Worm (Caenorhabditis elegans) whole organism, late embryonic: Measurements from ENCODE around the gene Y22D7AL.10.

Experiments
- C38D4.7 ChIP-seq: fragments of 200-800 bp; sonication (Bioruptor generic); optimal IDR thresholded peaks from 2 replicates; lab custom pipeline; 2018; ENCODE audit warnings: mild to moderate bottlenecking, missing genetic modification characterization, moderate library complexity, missing compliant biosample characterization
- F13H6.1 ChIP-seq: sonication (generic microtip); optimal IDR thresholded peaks from 2 replicates; lab custom pipeline; 2016; ENCODE audit warnings: missing genetic modification characterization, missing compliant biosample characterization
- K02D7.2 ChIP-seq: sonication (generic microtip); optimal IDR thresholded peaks from 2 replicates; lab custom pipeline; 2017; ENCODE audit warnings: mild to moderate bottlenecking, missing genetic modification characterization, missing compliant biosample characterization
- T23F11.4 ChIP-seq: fragments of 200-800 bp; sonication (Bioruptor generic); optimal IDR thresholded peaks from 2 replicates; lab custom pipeline; 2018; ENCODE audit warnings: mild to moderate bottlenecking, missing genetic modification characterization, missing compliant biosample characterization
- Y22D7AL.16 ChIP-seq: sonication (generic microtip); optimal IDR thresholded peaks from 2 replicates; lab custom pipeline; 2016; ENCODE audit warnings: missing genetic modification characterization, missing compliant biosample characterization
- ahr-1 ChIP-seq: sonication (generic microtip); optimal IDR thresholded peaks from 2 replicates; lab custom pipeline; 2016; ENCODE audit warnings: missing genetic modification characterization, missing compliant biosample characterization
- ceh-14 ChIP-seq: sonication (generic microtip); optimal IDR thresholded peaks from 2 replicates; lab custom pipeline; 2016; ENCODE audit warnings: missing genotype, missing genetic modification characterization, missing compliant biosample characterization
- ceh-2 ChIP-seq: sonication (generic microtip); optimal IDR thresholded peaks from 2 replicates; lab custom pipeline; 2016; ENCODE audit warnings: missing genotype, missing genetic modification characterization, missing compliant biosample characterization
- ceh-22 ChIP-seq: sonication (generic microtip); optimal IDR thresholded peaks from 2 replicates; lab custom pipeline; 2017; ENCODE audit warnings: missing biosample characterization, missing genetic modification characterization
- ceh-30 ChIP-seq: fragments of 150-350 bp; optimal IDR thresholded peaks from 2 replicates; lab custom pipeline; 2014; ENCODE audit warnings: missing biosample characterization, missing genetic modification characterization
- ceh-34 ChIP-seq: sonication (generic microtip); optimal IDR thresholded peaks from 2 replicates; lab custom pipeline; 2016; ENCODE audit warnings: mild to moderate bottlenecking, missing genetic modification characterization, missing compliant biosample characterization
- ceh-48 ChIP-seq: sonication (generic microtip); optimal IDR thresholded peaks from 2 replicates; lab custom pipeline; 2016; ENCODE audit warnings: missing genetic modification characterization, inconsistent platforms, missing compliant biosample characterization
- dmd-4 ChIP-seq: sonication (generic microtip); optimal IDR thresholded peaks from 2 replicates; lab custom pipeline; 2016; ENCODE audit warnings: borderline replicate concordance, missing genetic modification characterization, missing compliant biosample characterization
- elt-2 ChIP-seq: sonication (generic microtip); optimal IDR thresholded peaks from 2 replicates; lab custom pipeline; 2016; ENCODE audit warnings: missing genetic modification reagents, missing genetic modification characterization, missing compliant biosample characterization
- elt-4 ChIP-seq: sonication (generic microtip); optimal IDR thresholded peaks from 2 replicates; lab custom pipeline; 2016; ENCODE audit warnings: missing genetic modification characterization, missing compliant biosample characterization
- ets-4 ChIP-seq: sonication (generic microtip); optimal IDR thresholded peaks from 2 replicates; lab custom pipeline; 2016; ENCODE audit warnings: missing genetic modification characterization, missing compliant biosample characterization
- fax-1 ChIP-seq: sonication (generic microtip); optimal IDR thresholded peaks from 2 replicates; lab custom pipeline; 2016; ENCODE audit warnings: missing genotype, missing genetic modification characterization, missing compliant biosample characterization
- fkh-10 ChIP-seq: fragments of 150-350 bp; optimal IDR thresholded peaks from 2 replicates; lab custom pipeline; 2014; ENCODE audit warnings: missing biosample characterization, missing genetic modification reagents, missing genetic modification characterization
- fkh-6 ChIP-seq: sonication (generic microtip); optimal IDR thresholded peaks from 2 replicates; lab custom pipeline; 2016; ENCODE audit warnings: missing genetic modification characterization, missing compliant biosample characterization
- gmeb-2 ChIP-seq: sonication (generic microtip); optimal IDR thresholded peaks from 2 replicates; lab custom pipeline; 2016; ENCODE audit warnings: missing genetic modification characterization, inconsistent platforms, missing compliant biosample characterization
- hlh-15 ChIP-seq: sonication (generic microtip); optimal IDR thresholded peaks from 2 replicates; lab custom pipeline; 2016; ENCODE audit warnings: missing genetic modification characterization, missing compliant biosample characterization
- nfya-1 ChIP-seq: sonication (generic microtip); optimal IDR thresholded peaks from 2 replicates; lab custom pipeline; 2017; ENCODE audit warnings: missing genetic modification characterization, mild to moderate bottlenecking, missing compliant biosample characterization, antibody characterized with exemption, moderate library complexity
- nhr-11 ChIP-seq: fragments of 150-350 bp; optimal IDR thresholded peaks from 2 replicates; lab custom pipeline; 2014; ENCODE audit warnings: missing biosample characterization, missing genetic modification characterization
- nhr-232 ChIP-seq: sonication (generic microtip); optimal IDR thresholded peaks from 2 replicates; lab custom pipeline; 2016; ENCODE audit warnings: missing genetic modification characterization, missing compliant biosample characterization
- odd-2 ChIP-seq: sonication (generic microtip); optimal IDR thresholded peaks from 2 replicates; lab custom pipeline; 2017; ENCODE audit warnings: antibody characterized with exemption, mild to moderate bottlenecking, missing genetic modification characterization, missing compliant biosample characterization
- pax-1 ChIP-seq: fragments of 150-350 bp; optimal IDR thresholded peaks from 2 replicates; lab custom pipeline; 2014; ENCODE audit warnings: missing biosample characterization, missing genetic modification characterization
- pha-2 ChIP-seq: sonication (generic microtip); optimal IDR thresholded peaks from 2 replicates; lab custom pipeline; 2017; ENCODE audit warnings: mild to moderate bottlenecking, missing genetic modification characterization, missing compliant biosample characterization
- ref-2 ChIP-seq: sonication (generic microtip); optimal IDR thresholded peaks from 2 replicates; lab custom pipeline; 2016; ENCODE audit warnings: missing genetic modification characterization, missing compliant biosample characterization
- sox-2 ChIP-seq: fragments of 200-800 bp; sonication (Bioruptor generic); IDR thresholded peaks from 2 replicates; pipeline ENCODE4 v1.3.6; 2022; ENCODE audit warnings: missing genetic modification reagents, missing genetic modification characterization, missing compliant biosample characterization
- syd-9 ChIP-seq: sonication (generic microtip); optimal IDR thresholded peaks from 2 replicates; lab custom pipeline; 2016; ENCODE audit warnings: mild to moderate bottlenecking, missing genetic modification characterization, moderate library complexity, missing compliant biosample characterization
- tbx-2 ChIP-seq: sonication (generic microtip); optimal IDR thresholded peaks from 2 replicates; lab custom pipeline; 2016; ENCODE audit warnings: missing genetic modification characterization, missing compliant biosample characterization
- tbx-7 ChIP-seq: sonication (generic microtip); optimal IDR thresholded peaks from 2 replicates; lab custom pipeline; 2016; ENCODE audit warnings: missing genotype, missing genetic modification characterization, missing compliant biosample characterization
- unc-42 ChIP-seq: sonication (generic microtip); optimal IDR thresholded peaks from 2 replicates; lab custom pipeline; 2016; ENCODE audit warnings: missing genotype, missing genetic modification characterization, missing compliant biosample characterization
- unc-55 ChIP-seq: sonication (generic microtip); optimal IDR thresholded peaks from 2 replicates; lab custom pipeline; 2017; ENCODE audit warnings: missing biosample characterization, missing genetic modification reagents, missing genetic modification characterization
- ztf-16 ChIP-seq: sonication (generic microtip); optimal IDR thresholded peaks from 2 replicates; lab custom pipeline; 2017; ENCODE audit warnings: missing genetic modification characterization, missing compliant biosample characterization

Y22D7AL.10 gene

ce11 chrIII:1619442-1619841, 713 bp upstream of the Y22D7AL.10 start, which contains the start of gene hsp-60:
Gene hsp-60, plus strand, starts transcription at chrIII:1619742.
- no peak for TF ChIP-seq pha-2 (tag; lab: Kevin White, UChicago)
- TF ChIP-seq, all 69 proteins: peak for 0

ce11 chrIII:1618312-1618711, 417 bp downstream of the Y22D7AL.10 start:
- TF ChIP-seq ceh-48 (tag; lab: Kevin White, UChicago) (peak; percentile 45), ceh-14 (tag; lab: Kevin White, UChicago) (no peak)

- TF ChIP-seq gmeb-2 (tag; lab: Kevin White, UChicago) (peak; percentile 28), Y22D7AL.16 (no peak)
- TF ChIP-seq, all 69 proteins: peak for 1
Measured at ce11 chrIII:1616245-1617026, 2.3 kb downstream of the Y22D7AL.10 start.

- TF ChIP-seq T23F11.4 (GFP tag; lab: Kevin White, UChicago) = no peak
- no peak for TF ChIP-seq C38D4.7 (GFP tag; lab: Kevin White, UChicago)
- no peak for TF ChIP-seq fax-1 (tag; lab: Kevin White, UChicago)
- no peak for TF ChIP-seq sox-2 (GFP tag; lab: Robert Waterston, UW)
- TF ChIP-seq ref-2 (tag; lab: Kevin White, UChicago) = no peak
- no peak for TF ChIP-seq ceh-14 (tag; lab: Kevin White, UChicago)
- TF ChIP-seq nhr-232 (tag; lab: Kevin White, UChicago) = no peak
- no peak for TF ChIP-seq elt-4 (tag; lab: Kevin White, UChicago)
- no peak for TF ChIP-seq nfya-1 (tag; lab: Kevin White, UChicago)
- no peak for TF ChIP-seq ceh-2
- TF ChIP-seq ceh-22 (tag; lab: Kevin White, UChicago) = no peak
- TF ChIP-seq unc-55 (GFP tag; lab: Kevin White, UChicago) = no peak
- no peak for TF ChIP-seq fkh-6
- no peak for TF ChIP-seq unc-42 (tag; lab: Kevin White, UChicago)
- TF ChIP-seq pax-1 (tag; lab: Kevin White, UChicago) = no peak
- no peak for TF ChIP-seq nhr-11 (tag; lab: Kevin White, UChicago)
- TF ChIP-seq ahr-1 = no peak
- TF ChIP-seq, all 69 proteins: peak for 0
Measured at ce11 chrIII:1614412-1614811, 4.3 kb downstream of the Y22D7AL.10 start.

ce11 chrIII:1613933-1614332, 4.8 kb downstream of the Y22D7AL.10 start, which contains the start of gene Y22D7AL.9:
Gene Y22D7AL.9, minus strand, starts transcription at chrIII:1614033.
- TF ChIP-seq odd-2 = no peak
- TF ChIP-seq elt-2 (tag; lab: Kevin White, UChicago) = no peak

ce11 chrIII:1612974-1613568, 5.7 kb downstream of the Y22D7AL.10 start:
- no peak for TF ChIP-seq unc-55 (GFP tag; lab: Kevin White, UChicago)
- TF ChIP-seq tbx-2 (tag; lab: Kevin White, UChicago) = no peak
- TF ChIP-seq ets-4 (tag; lab: Kevin White, UChicago) = no peak
- TF ChIP-seq syd-9 (tag; lab: Kevin White, UChicago) = no peak
- TF ChIP-seq C38D4.7 (GFP tag; lab: Kevin White, UChicago) = no peak
- TF ChIP-seq ceh-30 (tag; lab: Kevin White, UChicago) = no peak
- no peak for TF ChIP-seq gmeb-2 (tag; lab: Kevin White, UChicago)
- no peak for TF ChIP-seq F13H6.1
- no peak for TF ChIP-seq K02D7.2 (tag; lab: Kevin White, UChicago)
- no peak for TF ChIP-seq pax-1 (tag; lab: Kevin White, UChicago)
- TF ChIP-seq ceh-34 (tag; lab: Kevin White, UChicago) = no peak
- no peak for TF ChIP-seq dmd-4 (tag; lab: Kevin White, UChicago)
- no peak for TF ChIP-seq fkh-10 (GFP tag; lab: Kevin White, UChicago)
- no peak for TF ChIP-seq hlh-15 (tag; lab: Kevin White, UChicago)
- TF ChIP-seq ztf-16 (tag; lab: Kevin White, UChicago) = no peak
- no peak for TF ChIP-seq tbx-7
